Fruit fly (Drosophila melanogaster): ENCODE measurements around the gene CG12213.

Gene CG12213

DNA sequence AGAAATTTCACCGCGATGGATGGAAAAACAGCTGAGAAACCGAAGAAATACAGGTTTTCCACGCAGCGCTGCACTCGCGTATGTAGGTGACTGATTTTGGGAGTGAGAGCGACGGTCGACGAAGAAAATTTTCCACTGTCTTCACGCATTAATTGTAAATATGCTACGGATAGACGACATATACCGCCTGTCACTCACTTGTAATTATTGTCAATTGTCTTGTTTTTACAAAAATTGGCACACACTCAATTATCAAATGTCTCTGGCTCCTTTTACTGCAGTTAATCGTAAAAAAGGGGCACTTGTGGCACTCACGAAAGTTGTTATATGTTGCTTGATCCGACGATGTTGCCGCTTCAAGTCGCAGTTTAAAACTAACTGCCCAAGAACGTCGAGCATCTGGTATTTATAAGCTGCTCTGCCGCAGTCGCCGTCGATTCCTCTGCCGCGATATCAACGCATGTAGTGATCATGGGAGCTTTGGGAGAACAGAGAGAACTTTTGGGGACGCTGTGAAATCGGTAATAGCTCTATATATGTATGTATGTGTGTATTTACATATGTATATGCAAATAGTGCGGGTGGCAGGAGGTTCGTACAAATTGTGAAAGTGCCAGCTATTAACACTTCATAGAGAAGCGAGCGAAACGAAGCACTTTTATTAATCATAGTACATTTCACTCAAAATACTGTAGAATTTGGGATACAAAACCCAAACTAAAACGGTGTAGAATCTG is 25.6 kb upstream of the CG12213 start, which contains the start of gene mfas (continued):
- TF ChIP-seq Doc2 (GFP tag; IDR thresholded peaks at IDR 0.05) (no peak), lov (optimal IDR thresholded peaks at IDR 0.05) (no peak), lov (GFP tag; IDR thresholded peaks at IDR 0.05) (no peak; the same call in 2 of the 3 replicates), mam (GFP tag; optimal IDR thresholded peaks at IDR 0.05) (no peak), CG4617 (GFP tag; optimal IDR thresholded peaks at IDR 0.05; ENCODE audit: borderline replicate concordance) (no peak), Nf-YA (GFP tag; IDR thresholded peaks at IDR 0.05) (no peak), YL-1 (GFP tag; optimal IDR thresholded peaks at IDR 0.05) (no peak), CG17328 (GFP tag; IDR thresholded peaks at IDR 0.05) (no peak), CG11695 (GFP tag; IDR thresholded peaks at IDR 0.05) (no peak), CG18619 (GFP tag; optimal IDR thresholded peaks at IDR 0.05) (no peak), CG34422 (GFP tag; IDR thresholded peaks at IDR 0.05) (no peak; the same call in 2 of the 3 replicates), HmgD (GFP tag; optimal IDR thresholded peaks at IDR 0.05) (no peak), hbn (GFP tag; IDR thresholded peaks at IDR 0.05; ENCODE audit: partially characterized antibody) (no peak), fd96Cb (tag; optimal IDR thresholded peaks at IDR 0.05) (no peak), Ets65A (GFP tag) (no peak), Eip74EF (GFP tag; optimal IDR thresholded peaks at IDR 0.05) (no peak), CG18476 (GFP tag; optimal IDR thresholded peaks at IDR 0.05) (no peak), pum (GFP tag; optimal IDR thresholded peaks at IDR 0.05) (no peak), CG18011 (GFP tag; optimal IDR thresholded peaks at IDR 0.05) (no peak), CG2712 (tag; optimal IDR thresholded peaks at IDR 0.05) (no peak), B-H2 (GFP tag; optimal IDR thresholded peaks at IDR 0.05) (no peak), CG7963 (GFP tag; IDR thresholded peaks at IDR 0.05; ENCODE audit: partially characterized antibody) (no peak), ssp (GFP tag; IDR thresholded peaks at IDR 0.05) (no peak), CHES-1-like (GFP tag; optimal IDR thresholded peaks at IDR 0.05) (peak; percentile 6), Ravus (GFP tag; IDR thresholded peaks at IDR 0.05) (no peak), emc (GFP tag; optimal IDR thresholded peaks at IDR 0.05) (no peak), shn (GFP tag; optimal IDR thresholded peaks at IDR 0.05) (no peak), NfI (GFP tag; optimal IDR thresholded peaks at IDR 0.05) (no peak), tgo (GFP tag; IDR thresholded peaks at IDR 0.05) (no peak), CG10209 (GFP tag; optimal IDR thresholded peaks at IDR 0.05) (no peak), CG6272 (GFP tag; IDR thresholded peaks at IDR 0.05) (no peak), Usf (GFP tag; optimal IDR thresholded peaks at IDR 0.05) (no peak), hth (optimal IDR thresholded peaks at IDR 0.05) (no peak), Vsx1 (GFP tag; optimal IDR thresholded peaks at IDR 0.05) (no peak), CG11085 (GFP tag; IDR thresholded peaks at IDR 0.05) (no peak), ems (GFP tag; optimal IDR thresholded peaks at IDR 0.05) (no peak), CG2889 (GFP tag; IDR thresholded peaks at IDR 0.05) (no peak), croc (GFP tag; conservative IDR thresholded peaks at IDR 0.05) (no peak), CkIIα-i1 (GFP tag; IDR thresholded peaks at IDR 0.05) (no peak), CG17361 (GFP tag; IDR thresholded peaks at IDR 0.05) (no peak), HLH3B (GFP tag; IDR thresholded peaks at IDR 0.05) (no peak; the same call in 1 of the 2 replicates), gsb (GFP tag; IDR thresholded peaks at IDR 0.05) (no peak), unpg (GFP tag; optimal IDR thresholded peaks at IDR 0.05) (peak; percentile 25), HLH54F (GFP tag; optimal IDR thresholded peaks at IDR 0.05) (no peak), jumu (GFP tag; optimal IDR thresholded peaks at IDR 0.05) (no peak), Sox100B (GFP tag; optimal IDR thresholded peaks at IDR 0.05) (peak; percentile 18), Jarid2 (GFP tag; optimal IDR thresholded peaks at IDR 0.05) (peak; percentile 86), CrebB (tag; optimal IDR thresholded peaks at IDR 0.05) (no peak), CG8478 (optimal IDR thresholded peaks at IDR 0.05) (no peak), Sry-δ (GFP tag; optimal IDR thresholded peaks at IDR 0.05) (no peak), CG9797 (GFP tag; optimal IDR thresholded peaks at IDR 0.05) (no peak), CG6689 (GFP tag; IDR thresholded peaks at IDR 0.05) (no peak)
